Fruit fly (Drosophila melanogaster): ENCODE results near the gene CG1958.

CG1958 gene

DNA sequence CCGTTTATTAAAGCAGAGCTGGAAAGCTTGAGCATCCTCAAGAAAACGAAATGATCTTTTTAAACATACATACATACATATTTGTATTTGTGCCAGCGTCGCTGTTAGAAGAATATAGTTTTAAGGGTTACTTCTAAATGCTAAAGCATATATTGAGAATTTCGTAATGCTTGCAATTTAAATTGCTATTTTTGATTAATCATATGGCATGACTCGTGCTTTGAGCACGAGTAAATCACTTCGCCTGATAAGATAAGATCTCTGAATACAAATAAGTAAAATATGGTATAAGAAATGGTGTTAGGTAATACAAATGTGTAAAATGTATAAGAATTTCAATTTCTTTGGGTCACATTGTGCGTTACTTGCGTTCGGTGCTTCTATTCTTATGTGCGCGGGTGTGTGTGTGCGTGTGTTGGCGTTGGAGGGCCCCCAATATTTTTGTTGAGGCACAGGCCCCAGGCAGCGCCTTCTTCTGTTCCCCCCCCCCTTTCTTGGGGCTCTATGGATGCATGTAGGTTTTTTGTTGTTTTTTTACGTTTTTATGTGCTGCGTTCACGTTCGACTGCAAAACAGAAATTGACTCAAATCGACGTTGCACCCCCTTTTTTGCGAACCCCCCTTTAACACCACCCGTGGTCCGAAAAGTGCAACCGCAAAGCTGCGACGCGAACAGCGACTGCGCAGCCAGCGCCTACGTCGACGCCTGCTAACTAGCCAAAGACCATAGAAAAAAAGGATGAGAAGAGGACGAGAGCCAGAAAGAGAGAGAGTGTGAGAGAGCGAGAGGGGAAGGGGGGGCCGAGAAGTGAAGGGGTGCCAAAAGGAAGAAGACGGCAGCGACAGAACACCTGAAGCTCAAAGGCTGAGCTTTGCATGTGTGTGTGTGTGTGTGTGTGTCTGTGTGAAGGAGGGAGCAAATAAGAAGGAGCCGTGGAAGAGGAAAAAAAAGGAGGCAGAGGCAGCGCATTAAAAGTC, 34.9 kb downstream of the CG1958 start:
- TF ChIP-seq fd96Ca (GFP tag; IDR thresholded peaks at IDR 0.05) (peak; percentile 89), CG8159 (tag; optimal IDR thresholded peaks at IDR 0.05) (peak; percentile 85), CG34367 (tag; optimal IDR thresholded peaks at IDR 0.05) (peak; percentile 65), CG4496 (GFP tag; IDR thresholded peaks at IDR 0.05) (peak; percentile 87), CG32121 (GFP tag; IDR thresholded peaks at IDR 0.05) (peak; percentile 79), CG12605 (GFP tag; IDR thresholded peaks at IDR 0.05) (0 out of 2 replicates have a peak, but pooled peaks have one; percentile 1), CG10348 (GFP tag; IDR thresholded peaks at IDR 0.05) (peak; percentile 44; the same call in 1 of the 2 replicates), Ets98B (GFP tag; IDR thresholded peaks at IDR 0.05) (peak; percentile 87), Pif1A (GFP tag; optimal IDR thresholded peaks at IDR 0.05) (peak; percentile 52), CG13204 (GFP tag; optimal IDR thresholded peaks at IDR 0.05) (peak; percentile 41), CG9948 (tag; optimal IDR thresholded peaks at IDR 0.05) (peak; percentile 73), gl (tag; optimal IDR thresholded peaks at IDR 0.05) (no peak), CG14655 (GFP tag; optimal IDR thresholded peaks at IDR 0.05) (peak; percentile 89), CG15710 (tag; optimal IDR thresholded peaks at IDR 0.05) (peak; percentile 77), CG8301 (tag; optimal IDR thresholded peaks at IDR 0.05) (peak; percentile 80), D1 (tag; optimal IDR thresholded peaks at IDR 0.05) (no peak), rn (GFP tag; IDR thresholded peaks at IDR 0.05) (peak; percentile 58), CG17806 (tag; optimal IDR thresholded peaks at IDR 0.05) (peak; percentile 37), EcR (GFP tag; optimal IDR thresholded peaks at IDR 0.05) (no peak), Pif1B (GFP tag; optimal IDR thresholded peaks at IDR 0.05) (peak; percentile 30), Snoo (tag; optimal IDR thresholded peaks at IDR 0.05) (peak; percentile 31)

DNA sequence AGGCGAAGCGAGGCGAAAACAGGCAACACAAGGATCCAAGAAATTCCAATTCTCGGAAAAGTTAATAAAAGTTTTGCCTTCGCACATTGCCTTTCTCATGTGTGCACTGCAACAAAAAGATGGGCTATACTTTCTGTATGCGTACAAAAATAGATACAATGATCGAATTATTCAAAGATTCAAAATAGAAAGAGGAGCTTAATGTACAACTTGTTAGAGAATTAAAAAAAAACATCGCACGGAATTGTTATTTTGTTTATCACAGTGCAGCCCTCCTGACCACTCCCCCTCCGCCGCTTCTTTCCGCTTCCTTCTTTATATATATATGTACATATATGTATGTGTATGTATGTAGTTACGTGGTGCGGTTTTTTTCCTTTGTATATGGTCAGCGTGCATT, 35.6 kb downstream of the CG1958 start:
- peak; percentile 92 for TF ChIP-seq Pif1A (GFP tag; optimal IDR thresholded peaks at IDR 0.05)
- TF ChIP-seq CG32121 (GFP tag; IDR thresholded peaks at IDR 0.05), result peak; percentile 58
- TF ChIP-seq CG13204 (GFP tag; optimal IDR thresholded peaks at IDR 0.05), result peak; percentile 67
- TF ChIP-seq CG8159 (tag; optimal IDR thresholded peaks at IDR 0.05), result peak; percentile 96
- TF ChIP-seq CG34367 (tag; optimal IDR thresholded peaks at IDR 0.05), result peak; percentile 96
- peak; percentile 96 for TF ChIP-seq CG9948 (tag; optimal IDR thresholded peaks at IDR 0.05)
- peak; percentile 75 for TF ChIP-seq Ets98B (GFP tag; IDR thresholded peaks at IDR 0.05)
- TF ChIP-seq CG12605 (GFP tag; IDR thresholded peaks at IDR 0.05), result peak; percentile 83
- TF ChIP-seq D1 (tag; optimal IDR thresholded peaks at IDR 0.05), result peak; percentile 68
- TF ChIP-seq CG4496 (GFP tag; IDR thresholded peaks at IDR 0.05), result peak; percentile 92
- peak; percentile 82 for TF ChIP-seq fd96Ca (GFP tag; IDR thresholded peaks at IDR 0.05)
- TF ChIP-seq rn (GFP tag; IDR thresholded peaks at IDR 0.05), result peak; percentile 75
- peak; percentile 79 for TF ChIP-seq Pif1B (GFP tag; optimal IDR thresholded peaks at IDR 0.05)
- peak; percentile 96 for TF ChIP-seq CG17806 (tag; optimal IDR thresholded peaks at IDR 0.05)
- TF ChIP-seq CG14655 (GFP tag; optimal IDR thresholded peaks at IDR 0.05), result peak; percentile 93
- peak; percentile 9 for TF ChIP-seq EcR (GFP tag; optimal IDR thresholded peaks at IDR 0.05)
- TF ChIP-seq gl (tag; optimal IDR thresholded peaks at IDR 0.05), result peak; percentile 89
- TF ChIP-seq CG8301 (tag; optimal IDR thresholded peaks at IDR 0.05), result peak; percentile 87
- TF ChIP-seq Snoo (tag; optimal IDR thresholded peaks at IDR 0.05), result peak; percentile 92
- TF ChIP-seq CG15710 (tag; optimal IDR thresholded peaks at IDR 0.05), result peak; percentile 96
- TF ChIP-seq CG10348 (GFP tag; IDR thresholded peaks at IDR 0.05), result no peak

DNA sequence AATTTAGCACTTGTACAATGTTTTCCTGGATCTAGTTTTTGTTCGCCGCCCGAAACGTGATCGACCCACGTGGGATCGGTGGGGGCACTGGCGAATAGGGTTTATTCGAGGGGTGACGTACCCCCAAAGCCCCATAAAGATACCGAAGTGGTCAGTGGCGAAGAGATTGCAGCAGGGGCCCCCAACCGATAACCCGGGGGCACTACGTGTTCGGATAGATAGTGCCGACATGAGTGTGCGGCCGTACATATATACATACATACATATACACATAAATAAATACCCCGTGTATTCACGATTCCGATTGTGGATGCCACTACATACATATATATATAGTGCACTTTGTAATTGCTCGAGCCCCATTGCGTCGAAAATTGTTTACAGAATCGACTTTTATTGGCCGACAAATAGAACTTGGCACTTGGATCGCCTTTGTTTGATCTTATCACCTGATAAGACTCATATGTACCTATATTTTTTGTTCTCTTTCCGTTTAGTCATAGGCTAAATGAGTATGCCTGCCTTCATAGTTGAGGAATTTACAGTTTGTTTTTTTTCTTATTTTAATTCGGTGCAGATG, 37.2 kb downstream of the CG1958 start:
- TF ChIP-seq fd96Ca (GFP tag; IDR thresholded peaks at IDR 0.05) (no peak), CG4496 (GFP tag; IDR thresholded peaks at IDR 0.05) (peak; percentile 20; the same call in 1 of the 3 replicates), EcR (GFP tag; optimal IDR thresholded peaks at IDR 0.05) (peak; percentile 62)

DNA sequence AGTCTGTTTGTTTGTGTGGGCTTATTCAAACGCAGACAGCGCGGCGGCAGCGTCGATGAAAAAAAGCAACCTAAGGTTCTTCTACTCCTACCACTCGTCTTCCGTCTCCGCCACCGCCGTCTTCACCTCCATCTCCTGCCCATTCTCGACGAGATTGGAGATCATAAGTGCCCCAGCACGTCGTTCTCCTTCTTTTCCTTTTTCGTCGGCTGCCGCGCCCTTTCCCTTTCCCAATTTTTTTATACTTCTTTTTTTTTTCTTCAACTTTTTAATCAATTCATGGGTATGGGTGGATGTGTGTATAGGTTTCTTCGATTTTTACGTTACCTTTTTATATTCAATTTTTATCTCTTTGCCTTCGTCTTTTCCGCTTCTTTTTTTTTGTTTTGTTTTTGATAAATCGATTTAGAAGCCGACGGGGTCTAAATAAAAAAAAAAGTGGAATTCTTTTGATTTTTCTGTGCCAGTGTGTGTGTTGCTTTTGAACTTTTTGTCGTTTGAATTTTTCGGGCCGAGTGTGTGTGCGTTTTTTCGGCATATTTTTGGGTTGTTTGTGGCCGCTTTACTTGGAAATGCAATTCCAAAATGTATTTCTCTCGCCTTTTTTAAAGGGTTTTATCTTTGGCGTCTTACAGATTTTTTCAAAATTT, 38.2 kb downstream of the CG1958 start:
- TF ChIP-seq CG14655 (GFP tag; optimal IDR thresholded peaks at IDR 0.05) (peak; percentile 23), CG10348 (GFP tag; IDR thresholded peaks at IDR 0.05) (no peak), gl (tag; optimal IDR thresholded peaks at IDR 0.05) (peak; percentile 74), CG4496 (GFP tag; IDR thresholded peaks at IDR 0.05) (no peak), D1 (tag; optimal IDR thresholded peaks at IDR 0.05) (no peak), CG32121 (GFP tag; IDR thresholded peaks at IDR 0.05) (no peak), CG13204 (GFP tag; optimal IDR thresholded peaks at IDR 0.05) (peak; percentile 72), fd96Ca (GFP tag; IDR thresholded peaks at IDR 0.05) (no peak), CG8301 (tag; optimal IDR thresholded peaks at IDR 0.05) (no peak), CG8159 (tag; optimal IDR thresholded peaks at IDR 0.05) (peak; percentile 20), CG34367 (tag; optimal IDR thresholded peaks at IDR 0.05) (peak; percentile 59), CG15710 (tag; optimal IDR thresholded peaks at IDR 0.05) (peak; percentile 51), CG12605 (GFP tag; IDR thresholded peaks at IDR 0.05) (peak; percentile 44; the same call in 1 of the 2 replicates), Pif1B (GFP tag; optimal IDR thresholded peaks at IDR 0.05) (peak; percentile 43), Snoo (tag; optimal IDR thresholded peaks at IDR 0.05) (peak; percentile 29), Pif1A (GFP tag; optimal IDR thresholded peaks at IDR 0.05) (peak; percentile 30), CG9948 (tag; optimal IDR thresholded peaks at IDR 0.05) (peak; percentile 31), EcR (GFP tag; optimal IDR thresholded peaks at IDR 0.05) (peak; percentile 45)
